Worm (Caenorhabditis elegans): ENCODE measurements around the gene str-187.

str-187 gene

DNA sequence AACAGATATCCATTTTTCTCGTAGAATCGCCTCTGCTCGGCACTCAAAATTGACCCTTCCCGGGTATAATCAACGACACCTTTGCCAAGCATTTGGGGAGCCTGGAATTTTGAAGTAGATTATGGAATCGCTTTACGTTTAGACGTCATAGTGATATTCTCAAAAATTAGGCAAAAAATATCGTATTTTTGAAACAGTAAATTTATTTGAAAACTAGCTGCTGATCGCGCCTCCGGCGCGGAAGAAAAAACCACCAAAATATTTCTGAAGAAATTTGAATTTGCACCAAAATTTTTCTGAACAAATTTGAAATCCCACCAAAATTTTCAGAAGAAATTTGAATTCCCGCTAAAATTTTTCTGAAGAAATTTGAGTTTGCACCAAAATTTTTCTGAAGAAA is 3.0 kb upstream of the str-187 start, which contains the start of gene ZK550.6:
ZK550.6 (minus strand) TSS at position 101 of the 400 bp plus-strand sequence.
- TF ChIP-seq aly-1 (tag; optimal IDR thresholded peaks at IDR 0.05) = no peak

DNA sequence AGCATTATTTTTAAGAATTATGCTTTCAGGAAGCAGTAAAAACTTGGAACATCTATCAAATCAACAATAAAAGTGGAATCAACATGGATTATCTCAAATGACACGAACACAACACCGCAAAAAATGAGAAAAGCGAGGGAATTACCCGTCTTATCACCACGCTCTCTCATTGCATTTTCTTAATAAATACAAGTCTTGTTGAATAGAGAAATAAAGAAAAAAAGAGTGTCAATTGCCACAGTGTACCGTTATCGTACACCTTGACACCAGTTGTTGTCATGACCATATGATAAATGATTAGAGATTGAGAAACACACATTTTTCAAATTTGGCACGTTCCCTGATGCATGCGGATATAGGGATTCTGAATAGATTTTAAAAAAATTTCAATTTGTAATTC is 1.7 kb upstream of the str-187 start:
- no peak for TF ChIP-seq scrt-1 (GFP tag; IDR thresholded peaks at IDR 0.05)
- no peak for TF ChIP-seq B0310.2 (tag; optimal IDR thresholded peaks at IDR 0.05)
- TF ChIP-seq hnd-1 (tag; optimal IDR thresholded peaks at IDR 0.05) = no peak
- no peak for TF ChIP-seq ama-1 (optimal IDR thresholded peaks at IDR 0.05)
- TF ChIP-seq ceh-13 (GFP tag; optimal IDR thresholded peaks at IDR 0.05) = no peak
- no peak for TF ChIP-seq tbx-37 (GFP tag; conservative IDR thresholded peaks at IDR 0.05)
- TF ChIP-seq aly-1 (tag; optimal IDR thresholded peaks at IDR 0.05) = no peak
- TF ChIP-seq tbx-11 (GFP tag; IDR thresholded peaks at IDR 0.05) = no peak
- TF ChIP-seq F13C5.2 (tag; optimal IDR thresholded peaks at IDR 0.05) = no peak
- no peak for TF ChIP-seq pes-1 (GFP tag; IDR thresholded peaks at IDR 0.05)
- TF ChIP-seq ceh-36 (tag; optimal IDR thresholded peaks at IDR 0.05) = no peak
- TF ChIP-seq hmg-4 (GFP tag; optimal IDR thresholded peaks at IDR 0.05) = no peak
- no peak for TF ChIP-seq sea-1 (GFP tag; conservative IDR thresholded peaks at IDR 0.05)

DNA sequence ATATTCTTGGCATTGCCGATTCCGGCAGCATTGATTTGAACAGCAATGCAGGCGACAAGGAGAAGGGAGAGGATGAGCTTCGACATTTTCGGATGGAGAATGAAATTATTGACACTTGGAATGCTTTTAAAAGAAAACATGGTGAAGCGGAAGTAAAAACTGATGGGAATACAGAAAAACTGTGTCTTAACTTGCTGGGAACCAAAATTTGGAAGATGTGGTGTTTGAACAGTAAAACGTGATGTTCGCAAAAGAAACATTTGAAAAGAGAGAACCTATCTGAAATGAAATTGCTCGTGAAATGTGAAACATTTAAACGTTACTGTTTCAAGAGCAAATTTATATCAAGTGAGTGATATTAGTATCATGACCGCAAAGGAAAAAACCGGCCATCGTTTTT is 665 bp upstream of the str-187 start, which contains the start of gene F26D10.13:
F26D10.13 (minus strand) TSS at position 101 of the 400 bp plus-strand sequence.
- TF ChIP-seq ama-1 (optimal IDR thresholded peaks at IDR 0.05) = no peak
- no peak for TF ChIP-seq tbx-11 (GFP tag; IDR thresholded peaks at IDR 0.05)
- no peak for TF ChIP-seq flt-1 (GFP tag; IDR thresholded peaks at IDR 0.05)
- TF ChIP-seq tbx-37 (GFP tag; conservative IDR thresholded peaks at IDR 0.05) = no peak
- TF ChIP-seq F13C5.2 (tag; optimal IDR thresholded peaks at IDR 0.05) = no peak
- no peak for TF ChIP-seq aly-1 (tag; optimal IDR thresholded peaks at IDR 0.05)
- TF ChIP-seq hmbx-1 (tag; optimal IDR thresholded peaks at IDR 0.05) = no peak
- no peak for TF ChIP-seq ceh-13 (GFP tag; optimal IDR thresholded peaks at IDR 0.05)

DNA sequence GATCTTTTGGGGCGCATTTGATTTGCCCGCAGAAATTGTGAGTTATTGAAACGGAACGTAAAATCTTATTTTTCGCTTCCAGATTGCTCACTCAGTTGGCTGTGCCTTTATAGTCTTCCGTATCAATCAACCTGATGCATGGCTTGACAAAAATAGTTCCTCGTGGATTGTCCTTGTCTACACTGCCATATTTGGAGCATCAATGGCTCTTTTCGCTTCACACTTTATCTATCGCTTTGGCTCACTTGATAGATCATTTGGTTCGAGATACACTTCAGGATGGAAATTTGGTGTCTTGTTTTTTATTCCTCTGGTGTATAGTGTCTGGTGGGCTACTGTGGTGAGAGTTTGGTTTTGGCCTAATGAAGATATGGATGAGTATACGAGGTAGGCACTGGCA is 337 bp downstream of the str-187 start:
- TF ChIP-seq tbx-11 (GFP tag; IDR thresholded peaks at IDR 0.05) = no peak
- no peak for TF ChIP-seq scrt-1 (GFP tag; IDR thresholded peaks at IDR 0.05)
- TF ChIP-seq tbx-37 (GFP tag; conservative IDR thresholded peaks at IDR 0.05) = no peak
- no peak for TF ChIP-seq ets-7 (tag; optimal IDR thresholded peaks at IDR 0.05)
- TF ChIP-seq F13C5.2 (tag; optimal IDR thresholded peaks at IDR 0.05) = no peak
- no peak for TF ChIP-seq ceh-36 (tag; optimal IDR thresholded peaks at IDR 0.05)
- no peak for TF ChIP-seq pes-1 (GFP tag; IDR thresholded peaks at IDR 0.05)
- no peak for TF ChIP-seq flt-1 (GFP tag; IDR thresholded peaks at IDR 0.05)
- no peak for TF ChIP-seq hmbx-1 (tag; optimal IDR thresholded peaks at IDR 0.05)
- TF ChIP-seq B0310.2 (tag; optimal IDR thresholded peaks at IDR 0.05) = no peak
- TF ChIP-seq ceh-13 (GFP tag; optimal IDR thresholded peaks at IDR 0.05) = no peak
- TF ChIP-seq aly-1 (tag; optimal IDR thresholded peaks at IDR 0.05) = no peak

DNA sequence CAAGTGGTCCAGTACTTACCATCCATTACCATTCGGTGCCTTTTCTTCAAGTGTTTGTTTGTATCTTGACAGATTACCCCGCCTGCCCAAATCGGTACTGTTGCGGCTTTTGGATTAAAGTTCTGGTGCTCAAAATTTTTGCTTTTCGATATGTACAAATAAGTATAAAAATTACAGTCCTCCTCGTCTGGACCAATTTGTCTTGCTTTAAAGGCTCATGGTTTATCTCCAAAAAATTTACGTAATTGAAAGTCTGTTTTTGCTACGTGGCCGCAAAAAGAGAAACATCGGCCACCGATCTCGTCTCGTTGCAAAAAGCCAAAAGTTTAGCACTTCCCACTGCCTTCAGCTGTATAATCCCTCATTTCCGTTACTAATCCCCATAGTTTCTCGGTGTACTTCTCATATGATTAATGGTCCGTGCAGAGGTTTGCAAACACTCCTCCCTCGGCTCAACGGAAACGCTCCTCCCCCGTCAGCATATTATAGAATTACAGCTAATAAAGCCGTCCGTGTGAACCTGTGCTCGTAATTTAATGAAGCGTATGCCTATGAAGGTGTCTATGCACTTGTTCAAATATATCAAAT is 2.0 kb downstream of the str-187 start:
- TF ChIP-seq hmbx-1 (tag; optimal IDR thresholded peaks at IDR 0.05) (no peak), ets-7 (tag; optimal IDR thresholded peaks at IDR 0.05) (no peak), ceh-36 (tag; optimal IDR thresholded peaks at IDR 0.05) (peak; percentile 49), tra-4 (tag; optimal IDR thresholded peaks at IDR 0.05) (no peak), sea-1 (GFP tag; conservative IDR thresholded peaks at IDR 0.05) (no peak), scrt-1 (GFP tag; IDR thresholded peaks at IDR 0.05) (no peak)

DNA sequence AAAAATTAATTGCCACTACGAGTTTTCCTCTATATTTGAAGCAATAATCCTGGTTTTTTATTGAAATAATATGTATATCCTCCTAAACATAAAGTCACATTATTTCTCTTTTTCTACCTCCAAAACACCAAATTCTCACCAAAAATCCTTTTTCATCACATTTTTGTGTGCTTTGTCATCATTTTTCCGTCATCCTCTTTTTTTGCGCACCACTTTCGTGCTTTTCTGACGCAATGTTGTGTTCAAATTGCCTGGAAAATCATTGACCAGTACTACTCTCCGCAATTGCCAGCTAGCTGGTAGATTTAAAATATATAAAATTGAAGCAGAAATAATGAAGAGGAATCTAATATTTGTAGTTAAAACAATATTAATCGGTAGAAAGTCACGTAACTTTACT is 2.7 kb downstream of the str-187 start:
- TF ChIP-seq tbx-37 (GFP tag; conservative IDR thresholded peaks at IDR 0.05) (no peak), pes-1 (GFP tag; IDR thresholded peaks at IDR 0.05) (no peak), hmg-4 (GFP tag; optimal IDR thresholded peaks at IDR 0.05) (no peak), tra-4 (tag; optimal IDR thresholded peaks at IDR 0.05) (no peak), hmbx-1 (tag; optimal IDR thresholded peaks at IDR 0.05) (no peak)

DNA sequence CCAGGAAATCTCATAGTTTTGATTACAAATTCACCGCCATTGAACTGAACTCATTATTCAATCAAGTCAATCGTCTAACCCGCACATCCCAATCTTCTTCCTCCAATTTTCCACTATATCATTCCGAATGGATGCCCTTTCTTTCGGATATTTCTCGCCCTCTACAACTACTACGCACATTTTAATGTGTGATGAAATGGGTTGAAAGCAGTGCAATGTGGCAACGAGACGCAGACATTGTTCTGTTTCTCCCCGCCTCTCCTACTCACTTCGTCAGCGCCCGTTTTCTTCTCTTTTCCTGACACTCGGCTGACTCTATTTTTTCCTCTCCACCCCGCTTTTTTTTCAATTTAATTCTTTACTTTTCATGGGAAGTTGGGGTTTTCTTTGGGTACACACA is 3.2 kb downstream of the str-187 start:
- TF ChIP-seq sea-1 (GFP tag; conservative IDR thresholded peaks at IDR 0.05) (no peak), hmg-4 (GFP tag; optimal IDR thresholded peaks at IDR 0.05) (peak; percentile 49), F13C5.2 (tag; optimal IDR thresholded peaks at IDR 0.05) (peak; percentile 12), pes-1 (GFP tag; IDR thresholded peaks at IDR 0.05) (no peak)

DNA sequence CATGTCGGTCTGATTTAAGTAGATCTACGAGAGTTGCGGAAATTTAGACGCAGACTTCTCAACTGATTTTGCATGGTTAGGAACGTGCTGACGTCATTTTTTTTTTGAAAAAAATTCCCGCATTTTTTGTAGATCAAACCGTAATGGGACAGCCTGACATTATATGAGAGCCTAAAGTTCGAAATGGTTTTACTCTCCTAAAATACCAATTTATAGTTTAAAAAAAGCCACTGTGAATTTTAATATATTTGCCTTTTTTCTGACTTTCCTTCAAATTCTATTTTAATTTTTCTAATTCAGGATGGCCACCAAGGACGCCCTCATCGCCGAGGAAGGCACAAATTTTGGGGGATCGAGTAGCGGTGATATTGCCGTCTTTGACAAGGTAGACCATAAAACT is 3.7 kb downstream of the str-187 start, which contains the start of gene atgp-1:
atgp-1 (plus strand) TSS at position 301 of the 400 bp plus-strand sequence.
- TF ChIP-seq ets-7 (tag; optimal IDR thresholded peaks at IDR 0.05) (no peak), aly-1 (tag; optimal IDR thresholded peaks at IDR 0.05) (no peak), B0310.2 (tag; optimal IDR thresholded peaks at IDR 0.05) (no peak)

DNA sequence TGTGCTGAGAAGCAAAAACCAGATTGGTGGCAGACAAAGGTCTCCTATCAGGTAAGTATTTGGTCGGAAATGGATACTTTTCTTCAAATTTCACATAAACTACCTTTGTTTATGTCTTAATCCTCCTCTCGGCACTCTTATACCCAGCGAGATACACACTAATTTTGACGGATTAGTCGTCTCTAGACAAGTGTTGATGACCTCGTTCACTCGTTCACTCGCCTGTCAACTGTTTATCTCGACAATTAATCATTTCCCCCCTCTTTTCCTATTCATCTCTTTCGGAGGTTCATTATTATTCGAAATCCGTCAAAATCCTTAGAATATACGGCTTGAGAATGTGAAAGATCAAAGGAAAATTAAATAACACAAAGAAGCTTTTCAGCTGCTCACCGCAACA is 4.3 kb downstream of the str-187 start:
- TF ChIP-seq ceh-36 (tag; optimal IDR thresholded peaks at IDR 0.05) (peak; percentile 20), aly-1 (tag; optimal IDR thresholded peaks at IDR 0.05) (no peak)
